Fruit fly (Drosophila melanogaster) whole organism, embryonic: ENCODE results near the gene alien.

ENCODE experiments used
- Adf1 ChIP-seq: fragments of 200-800 bp; sonication (Bioruptor generic); IDR thresholded peaks from 2 replicates; pipeline ENCODE4 v1.3.6; 2022; ENCODE audit warnings: missing biosample characterization, missing genetic modification characterization
- B-H1 ChIP-seq: fragments of 200-800 bp; sonication (Bioruptor generic); IDR thresholded peaks from 3 replicates; pipeline ENCODE4 v1.3.6; 2022; ENCODE audit warnings: missing biosample characterization, missing genetic modification characterization
- CG10267 ChIP-seq: fragments of 200-800 bp; sonication (Bioruptor generic); optimal IDR thresholded peaks from 2 replicates; lab custom pipeline; 2018; ENCODE audit warnings: missing biosample characterization, mild to moderate bottlenecking, missing genetic modification characterization, moderate library complexity
- CG12155 ChIP-seq: fragments of 200-800 bp; sonication (Bioruptor generic); optimal IDR thresholded peaks from 3 replicates; lab custom pipeline; 2016; ENCODE audit warnings: missing biosample characterization, missing genetic modification characterization
- CG12942 ChIP-seq: fragments of 200-800 bp; sonication (Bioruptor generic); optimal IDR thresholded peaks from 3 replicates; lab custom pipeline; 2016; ENCODE audit warnings: missing biosample characterization, missing genetic modification characterization
- CG13123 ChIP-seq: fragments of 200-800 bp; sonication (Bioruptor generic); optimal IDR thresholded peaks from 2 replicates; lab custom pipeline; 2016; ENCODE audit warnings: missing biosample characterization, missing genetic modification characterization
- CG17802 ChIP-seq: fragments of 200-800 bp; sonication (Bioruptor generic); optimal IDR thresholded peaks from 2 replicates; lab custom pipeline; 2018; ENCODE audit warnings: missing biosample characterization, mild to moderate bottlenecking, missing genetic modification characterization, moderate library complexity
- CG18599 ChIP-seq: fragments of 200-800 bp; sonication (Bioruptor generic); optimal IDR thresholded peaks from 3 replicates; lab custom pipeline; 2017; ENCODE audit warnings: missing biosample characterization, missing genetic modification characterization, mild to moderate bottlenecking, moderate library complexity, missing genetic modification reagents
- CG31365 ChIP-seq: fragments of 200-800 bp; sonication (Bioruptor generic); optimal IDR thresholded peaks from 2 replicates; lab custom pipeline; 2018; ENCODE audit warnings: missing biosample characterization, mild to moderate bottlenecking, missing genetic modification characterization
- CG3163 ChIP-seq: fragments of 200-800 bp; sonication (Bioruptor generic); optimal IDR thresholded peaks from 3 replicates; lab custom pipeline; 2016; ENCODE audit warnings: missing biosample characterization, missing genetic modification characterization
- CG32772 ChIP-seq: fragments of 200-800 bp; sonication (Bioruptor generic); IDR thresholded peaks from 2 replicates; pipeline ENCODE4 v1.3.6; 2022; ENCODE audit warnings: missing biosample characterization, missing genetic modification characterization
- CG3281 ChIP-seq: fragments of 200-800 bp; sonication (Bioruptor generic); optimal IDR thresholded peaks from 3 replicates; lab custom pipeline; 2017; ENCODE audit warnings: missing biosample characterization, mild to moderate bottlenecking, missing genetic modification characterization
- CG3726 ChIP-seq: fragments of 200-800 bp; sonication (Bioruptor generic); IDR thresholded peaks from 3 replicates; pipeline ENCODE4, ENCODE4 v1.3.6; 2022; ENCODE audit warnings: missing biosample characterization, missing genetic modification characterization
- CG5245 ChIP-seq: fragments of 200-800 bp; sonication (Bioruptor generic); optimal IDR thresholded peaks from 3 replicates; lab custom pipeline; 2016; ENCODE audit warnings: missing biosample characterization, missing genetic modification characterization
- CG6689 ChIP-seq: fragments of 200-800 bp; sonication (Bioruptor generic); IDR thresholded peaks from 2 replicates; pipeline ENCODE4 v1.3.6; 2022; ENCODE audit warnings: missing biosample characterization, missing genetic modification characterization
- CG8290 ChIP-seq, 3 experiments: fragments of 200-800 bp; sonication (Bioruptor generic); optimal IDR thresholded peaks; 2 replicates each; lab custom pipeline; 2016 to 2019; ENCODE audit warnings: missing biosample characterization in 3 of 3, missing genetic modification characterization in 3 of 3, mild to moderate bottlenecking in 2 of 3, moderate library complexity in 1 of 3
- CG8478 ChIP-seq: fragments of >200 bp; optimal IDR thresholded peaks from 2 replicates; lab custom pipeline; 2018
- CG9215 ChIP-seq: fragments of 200-800 bp; sonication (Bioruptor generic); IDR thresholded peaks from 2 replicates; pipeline ENCODE4 v1.3.6; 2022; ENCODE audit warnings: missing biosample characterization, missing genetic modification characterization
- CrebB ChIP-seq: fragments of 200-800 bp; sonication (Bioruptor generic); optimal IDR thresholded peaks from 3 replicates; lab custom pipeline; 2018; ENCODE audit warnings: missing biosample characterization, mild to moderate bottlenecking, missing genetic modification characterization
- Dip3 ChIP-seq: fragments of 200-800 bp; sonication (Bioruptor generic); optimal IDR thresholded peaks from 3 replicates; lab custom pipeline; 2016; ENCODE audit warnings: missing biosample characterization, missing genetic modification characterization
- Elba2 ChIP-seq: fragments of 200-800 bp; sonication (Bioruptor generic); optimal IDR thresholded peaks from 3 replicates; lab custom pipeline; 2016; ENCODE audit warnings: missing biosample characterization, missing genetic modification characterization
- Fer1 ChIP-seq: fragments of 200-800 bp; sonication (Bioruptor generic); optimal IDR thresholded peaks from 2 replicates; lab custom pipeline; 2017; ENCODE audit warnings: missing biosample characterization, mild to moderate bottlenecking, missing genetic modification characterization
- GATAe ChIP-seq: fragments of 200-800 bp; sonication (Bioruptor generic); conservative IDR thresholded peaks from 2 replicates; pipeline ENCODE4 v1.3.6; 2022; ENCODE audit warnings: missing biosample characterization, missing genetic modification characterization
- H15 ChIP-seq: fragments of 200-800 bp; sonication (Bioruptor generic); IDR thresholded peaks from 3 replicates; pipeline ENCODE4 v1.3.6; 2022; ENCODE audit warnings: missing biosample characterization, missing genetic modification characterization
- HLHmδ ChIP-seq: fragments of 200-800 bp; sonication (Bioruptor generic); optimal IDR thresholded peaks from 2 replicates; lab custom pipeline; 2018; ENCODE audit warnings: missing biosample characterization, mild to moderate bottlenecking, missing genetic modification characterization, moderate library complexity
- Hr78 ChIP-seq, 2 experiments: fragments of 200-800 bp in 1 of 2; fragments of >200 bp in 1 of 2; sonication (Bioruptor generic) in 1 of 2; optimal IDR thresholded peaks; 2 replicates each; lab custom pipeline; 2017 to 2019; ENCODE audit warnings: missing biosample characterization in 2 of 2, missing genetic modification characterization in 2 of 2, mild to moderate bottlenecking in 1 of 2, moderate library complexity in 1 of 2
- Hsf ChIP-seq: fragments of 200-800 bp; sonication (Bioruptor generic); optimal IDR thresholded peaks from 3 replicates; lab custom pipeline; 2016; ENCODE audit warnings: missing biosample characterization, missing genetic modification characterization
- Lim3 ChIP-seq: fragments of 200-800 bp; sonication (Bioruptor generic); IDR thresholded peaks from 2 replicates; pipeline ENCODE4 v1.3.6; 2022; ENCODE audit warnings: missing biosample characterization, missing genetic modification characterization
- Mes4 ChIP-seq: fragments of 200-800 bp; sonication (Bioruptor generic); optimal IDR thresholded peaks from 2 replicates; lab custom pipeline; 2016; ENCODE audit warnings: missing biosample characterization, missing genetic modification characterization
- Mrtf ChIP-seq: fragments of 200-800 bp; sonication (Bioruptor generic); IDR thresholded peaks from 3 replicates; pipeline ENCODE4 v1.3.6; 2022; ENCODE audit warnings: missing biosample characterization, missing genetic modification characterization
- Myb ChIP-seq: fragments of 200-800 bp; sonication (Bioruptor generic); optimal IDR thresholded peaks from 2 replicates; lab custom pipeline; 2016; ENCODE audit warnings: missing biosample characterization, missing genetic modification characterization
- Ravus ChIP-seq: fragments of 200-800 bp; sonication (Bioruptor generic); IDR thresholded peaks from 2 replicates; pipeline ENCODE4 v1.3.6; 2022; ENCODE audit warnings: missing biosample characterization, missing genetic modification characterization
- Sox102F ChIP-seq: fragments of 200-800 bp; sonication (Bioruptor generic); optimal IDR thresholded peaks from 2 replicates; lab custom pipeline; 2018; ENCODE audit warnings: missing biosample characterization, mild to moderate bottlenecking, missing genetic modification characterization, moderate library complexity
- Spps ChIP-seq: fragments of 200-800 bp; sonication (Bioruptor generic); optimal IDR thresholded peaks from 2 replicates; lab custom pipeline; 2018; ENCODE audit warnings: missing biosample characterization, mild to moderate bottlenecking, missing genetic modification characterization
- YL-1 ChIP-seq: fragments of 200-800 bp; sonication (Bioruptor generic); optimal IDR thresholded peaks from 3 replicates; lab custom pipeline; 2017; ENCODE audit warnings: missing biosample characterization, mild to moderate bottlenecking, missing genetic modification characterization
- ab ChIP-seq: fragments of 200-800 bp; sonication (Bioruptor generic); optimal IDR thresholded peaks from 2 replicates; lab custom pipeline; 2016; ENCODE audit warnings: missing biosample characterization, missing genetic modification characterization
- ash1 ChIP-seq: fragments of 200-800 bp; sonication (Bioruptor generic); optimal IDR thresholded peaks from 2 replicates; lab custom pipeline; 2018; ENCODE audit warnings: missing biosample characterization, mild to moderate bottlenecking, missing genetic modification characterization
- cad ChIP-seq: fragments of >200 bp; optimal IDR thresholded peaks from 2 replicates; lab custom pipeline; 2017; ENCODE audit warnings: missing biosample characterization, missing genetic modification characterization
- dati ChIP-seq: fragments of 200-800 bp; sonication (Bioruptor generic); IDR thresholded peaks from 2 replicates; pipeline ENCODE4 v1.3.6; 2022; ENCODE audit warnings: missing biosample characterization, missing genetic modification characterization
- dmrt99B ChIP-seq: fragments of 200-800 bp; sonication (Bioruptor generic); optimal IDR thresholded peaks from 2 replicates; lab custom pipeline; 2018; ENCODE audit warnings: missing biosample characterization, mild to moderate bottlenecking, missing genetic modification characterization, moderate library complexity
- eyg ChIP-seq: fragments of 200-800 bp; sonication (Bioruptor generic); optimal IDR thresholded peaks from 3 replicates; lab custom pipeline; 2016; ENCODE audit warnings: missing biosample characterization, missing genetic modification characterization
- kni ChIP-seq: fragments of 200-800 bp; sonication (Bioruptor generic); optimal IDR thresholded peaks from 3 replicates; lab custom pipeline; 2017; ENCODE audit warnings: mild to moderate bottlenecking, missing biosample characterization, missing genetic modification reagents, missing genetic modification characterization
- mirr ChIP-seq: fragments of 200-800 bp; sonication (Bioruptor generic); optimal IDR thresholded peaks from 3 replicates; lab custom pipeline; 2018; ENCODE audit warnings: missing biosample characterization, mild to moderate bottlenecking, missing genetic modification characterization
- onecut ChIP-seq: fragments of 200-800 bp; sonication (Bioruptor generic); IDR thresholded peaks from 2 replicates; pipeline ENCODE4 v1.3.6; 2022; ENCODE audit warnings: missing biosample characterization, missing genetic modification characterization
- p53 ChIP-seq: fragments of 200-800 bp; sonication (Bioruptor generic); optimal IDR thresholded peaks from 2 replicates; lab custom pipeline; 2016; ENCODE audit warnings: missing biosample characterization, missing genetic modification characterization
- pfk ChIP-seq: fragments of 200-800 bp; sonication (Bioruptor generic); optimal IDR thresholded peaks from 2 replicates; lab custom pipeline; 2018; ENCODE audit warnings: missing biosample characterization, mild to moderate bottlenecking, missing genetic modification characterization, moderate library complexity
- ssp ChIP-seq: fragments of 200-800 bp; sonication (Bioruptor generic); IDR thresholded peaks from 2 replicates; pipeline ENCODE4 v1.3.6; 2022; ENCODE audit warnings: missing biosample characterization, missing genetic modification characterization
- sug ChIP-seq: fragments of 200-800 bp; optimal IDR thresholded peaks from 2 replicates; lab custom pipeline; 2019; ENCODE audit warnings: missing biosample characterization, mild to moderate bottlenecking, missing genetic modification characterization, moderate library complexity
- tgo ChIP-seq: fragments of 200-800 bp; sonication (Bioruptor generic); IDR thresholded peaks from 3 replicates; pipeline ENCODE4 v1.3.6; 2022; ENCODE audit warnings: missing biosample characterization, missing genetic modification characterization
- vnd ChIP-seq: fragments of 200-800 bp; sonication (Bioruptor generic); IDR thresholded peaks from 3 replicates; pipeline ENCODE4 v1.3.6; 2022; ENCODE audit warnings: missing biosample characterization, missing genetic modification characterization; ENCODE audit not compliant: partially characterized antibody

alien gene

dm6 chr2L:8984614-8985318 lies 12.4 kb downstream of the alien start, which contains the start of gene CG13101 (continued):
- TF ChIP-seq CG10267 (tag; lab: Kevin White, UChicago), result peak; percentile 89
- peak; percentile 63 for TF ChIP-seq CG31365
- TF ChIP-seq Hr78 (GFP tag; optimal IDR thresholded peaks at IDR 0.05; lab: Kevin White, UChicago), result peak in 1 of 2 experiments; percentile 72
- TF ChIP-seq Ravus (GFP tag; lab: Robert Waterston, UW), result peak; percentile 84
- peak; percentile 89 for TF ChIP-seq CG12942 (GFP tag; lab: Kevin White, UChicago)
- TF ChIP-seq CG9215 (GFP tag; lab: Robert Waterston, UW), result peak; percentile 87
- TF ChIP-seq Lim3 (GFP tag; lab: Robert Waterston, UW), result 0 out of 2 replicates have a peak, but pooled peaks have one; percentile 46
- TF ChIP-seq H15 (GFP tag; lab: Robert Waterston, UW), result peak; percentile 89
- peak; percentile 92 for TF ChIP-seq Hsf
- no peak for TF ChIP-seq kni (GFP tag; lab: Kevin White, UChicago)
- TF ChIP-seq CG32772, result peak; percentile 92
- TF ChIP-seq mirr (GFP tag; lab: Kevin White, UChicago), result no peak
- TF ChIP-seq CG5245, result peak; percentile 85
- TF ChIP-seq CG3726 (GFP tag; lab: Robert Waterston, UW), result no peak; the same call in 2 of the 3 replicates
- TF ChIP-seq Elba2, result peak; percentile 41
- TF ChIP-seq dmrt99B, result peak; percentile 92
- TF ChIP-seq CG17802 (tag; lab: Kevin White, UChicago), result peak; percentile 57
- peak; percentile 72 for TF ChIP-seq eyg (GFP tag; lab: Kevin White, UChicago)
- TF ChIP-seq Fer1 (GFP tag; lab: Kevin White, UChicago), result peak; percentile 94
- TF ChIP-seq CG8290 (GFP tag; optimal IDR thresholded peaks at IDR 0.05; lab: Kevin White, UChicago), result peak; percentile 68
- TF ChIP-seq CG8290 (tag; optimal IDR thresholded peaks at IDR 0.05; lab: Kevin White, UChicago), result peak in 1 of 2 experiments; percentile 70
- peak; percentile 72 for TF ChIP-seq sug (tag; lab: Kevin White, UChicago)
- TF ChIP-seq cad (GFP tag; lab: Kevin White, UChicago), result no peak
- TF ChIP-seq onecut, result peak; percentile 81
- peak; percentile 86 for TF ChIP-seq Sox102F
- TF ChIP-seq vnd (GFP tag; lab: Robert Waterston, UW), result no peak
- TF ChIP-seq p53, result peak; percentile 5
- TF ChIP-seq Adf1 (GFP tag; lab: Robert Waterston, UW), result peak; percentile 94
- TF ChIP-seq CG18599 (GFP tag; lab: Kevin White, UChicago), result peak; percentile 93
- peak; percentile 48 for TF ChIP-seq Myb (GFP tag; lab: Kevin White, UChicago)
- TF ChIP-seq CG3163 (GFP tag; lab: Kevin White, UChicago), result peak; percentile 69
- TF ChIP-seq Mes4 (GFP tag; lab: Kevin White, UChicago), result peak; percentile 71
- TF ChIP-seq CG13123 (GFP tag; lab: Kevin White, UChicago), result peak; percentile 79
- peak; percentile 96 for TF ChIP-seq tgo (GFP tag; lab: Robert Waterston, UW)
- TF ChIP-seq CG3281 (GFP tag; lab: Kevin White, UChicago), result peak; percentile 90
- TF ChIP-seq YL-1 (GFP tag; lab: Kevin White, UChicago), result peak; percentile 61
- TF ChIP-seq Spps (tag; lab: Kevin White, UChicago), result peak; percentile 91
- TF ChIP-seq HLHmδ (GFP tag; lab: Kevin White, UChicago), result no peak
- peak; percentile 90; the same call in 2 of the 3 replicates for TF ChIP-seq Mrtf (GFP tag; lab: Robert Waterston, UW)
- no peak for TF ChIP-seq ash1 (GFP tag; lab: Kevin White, UChicago)
- peak; percentile 91 for TF ChIP-seq CrebB (tag; lab: Kevin White, UChicago)
- no peak for TF ChIP-seq pfk (GFP tag; lab: Kevin White, UChicago)
- peak; percentile 49; the same call in 1 of the 2 replicates for TF ChIP-seq GATAe
- TF ChIP-seq ab (GFP tag; lab: Kevin White, UChicago), result no peak
- peak; percentile 87 for TF ChIP-seq ssp (GFP tag; lab: Robert Waterston, UW)
- peak; percentile 88 for TF ChIP-seq CG12155 (GFP tag; lab: Kevin White, UChicago)
- TF ChIP-seq Dip3, result peak; percentile 81
- TF ChIP-seq B-H1, result peak; percentile 91
- peak; percentile 94 for TF ChIP-seq CG6689 (GFP tag; lab: Robert Waterston, UW)
- TF ChIP-seq CG8478, result no peak
- TF ChIP-seq dati, result peak; percentile 61; the same call in 1 of the 2 replicates
